Worm (Caenorhabditis elegans): ENCODE measurements around the gene pid-5.
A peak's percentile ranks its signal among the peaks of the same experiment; 100 is the strongest.

pid-5 gene

ce11 chrV:4192688-4193471 lies 17.2 kb downstream of the pid-5 start:
- TF ChIP-seq ceh-9 (tag; optimal IDR thresholded peaks at IDR 0.05) (no peak), ttx-3 (tag; optimal IDR thresholded peaks at IDR 0.05) (no peak), unc-42 (tag; optimal IDR thresholded peaks at IDR 0.05) (peak; percentile 74), F13H6.1 (tag; optimal IDR thresholded peaks at IDR 0.05) (no peak), fkh-6 (tag; optimal IDR thresholded peaks at IDR 0.05) (no peak), C08G9.2 (tag; optimal IDR thresholded peaks at IDR 0.05) (peak; percentile 11), sox-2 (GFP tag; IDR thresholded peaks at IDR 0.05) (peak; percentile 21; the same call in 1 of the 2 replicates), pha-4 (tag; optimal IDR thresholded peaks at IDR 0.05) (no peak), lim-6 (tag; optimal IDR thresholded peaks at IDR 0.05) (no peak), ref-2 (tag; optimal IDR thresholded peaks at IDR 0.05) (no peak), pqm-1 (tag; optimal IDR thresholded peaks at IDR 0.05) (no peak), nfya-1 (tag; optimal IDR thresholded peaks at IDR 0.05) (peak; percentile 38), eyg-1 (tag; optimal IDR thresholded peaks at IDR 0.05) (no peak), fax-1 (tag; optimal IDR thresholded peaks at IDR 0.05) (peak; percentile 10), hlh-30 (tag; optimal IDR thresholded peaks at IDR 0.05; ENCODE audit: insufficient read depth) (no peak), mec-3 (tag; optimal IDR thresholded peaks at IDR 0.05; ENCODE audit: borderline replicate concordance) (no peak), tbx-2 (tag; optimal IDR thresholded peaks at IDR 0.05) (peak; percentile 10), syd-9 (tag; optimal IDR thresholded peaks at IDR 0.05) (no peak), C38D4.7 (GFP tag; optimal IDR thresholded peaks at IDR 0.05) (no peak), ceh-48 (tag; optimal IDR thresholded peaks at IDR 0.05) (no peak), fkh-10 (GFP tag; optimal IDR thresholded peaks at IDR 0.05) (no peak), tbx-7 (tag; optimal IDR thresholded peaks at IDR 0.05) (no peak), lin-11 (tag; optimal IDR thresholded peaks at IDR 0.05) (no peak), ceh-31 (tag; optimal IDR thresholded peaks at IDR 0.05) (peak; percentile 73), hlh-8 (tag; optimal IDR thresholded peaks at IDR 0.05) (no peak), ceh-22 (tag; optimal IDR thresholded peaks at IDR 0.05) (no peak), K09A11.1 (tag; optimal IDR thresholded peaks at IDR 0.05; ENCODE audit: insufficient read depth) (no peak), unc-55 (GFP tag; optimal IDR thresholded peaks at IDR 0.05) (peak; percentile 19), ceh-34 (tag; optimal IDR thresholded peaks at IDR 0.05) (peak; percentile 10), pag-3 (tag; optimal IDR thresholded peaks at IDR 0.05; ENCODE audit: borderline replicate concordance) (no peak), elt-2 (tag; optimal IDR thresholded peaks at IDR 0.05) (no peak), hlh-13 (GFP tag; optimal IDR thresholded peaks at IDR 0.05) (no peak), ceh-18 (tag; optimal IDR thresholded peaks at IDR 0.05) (peak; percentile 4), T23F11.4 (GFP tag; optimal IDR thresholded peaks at IDR 0.05) (no peak), ceh-14 (tag; optimal IDR thresholded peaks at IDR 0.05) (no peak), rnt-1 (tag; optimal IDR thresholded peaks at IDR 0.05) (no peak), gmeb-2 (tag; optimal IDR thresholded peaks at IDR 0.05) (no peak), unc-86 (tag; optimal IDR thresholded peaks at IDR 0.05) (no peak), ceh-2 (tag; optimal IDR thresholded peaks at IDR 0.05) (no peak)

DNA sequence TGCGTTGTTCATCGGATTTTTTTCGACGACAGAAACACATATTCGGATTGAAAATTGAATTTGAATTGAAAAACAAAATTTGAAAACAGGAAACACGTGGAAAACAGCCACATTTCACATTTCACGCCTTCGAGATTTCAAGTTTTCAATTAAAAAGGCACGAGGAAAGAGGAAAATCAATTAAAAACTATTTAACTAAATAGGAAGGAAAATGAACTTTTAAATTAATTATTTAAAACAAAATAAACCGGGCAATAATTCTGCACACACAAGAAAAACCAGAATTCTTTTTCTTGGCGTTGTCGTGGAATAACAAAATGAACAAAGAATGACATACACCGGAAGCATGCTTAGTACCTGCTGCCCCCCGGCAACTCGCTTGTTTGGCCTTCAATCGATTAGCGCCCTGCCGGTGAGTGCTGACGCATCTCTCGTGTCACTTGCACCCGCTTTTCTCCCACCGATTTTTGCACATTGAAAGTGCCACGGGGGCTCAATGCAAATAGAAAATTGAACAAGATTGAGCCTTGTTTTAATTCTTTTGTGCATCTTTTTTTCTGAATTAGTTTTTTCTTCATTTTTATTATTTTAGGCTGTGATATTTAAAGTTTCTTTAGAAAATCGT lies 19.0 kb downstream of the pid-5 start, which contains the start of gene Y45G5AM.9:
Y45G5AM.9 (minus strand) TSS at position 51 of the 625 bp plus-strand sequence.
- TF ChIP-seq rnt-1 (tag; optimal IDR thresholded peaks at IDR 0.05), result peak; percentile 50
- peak; percentile 81 for TF ChIP-seq tbx-2 (tag; optimal IDR thresholded peaks at IDR 0.05)
- peak; percentile 39 for TF ChIP-seq pat-9 (tag; optimal IDR thresholded peaks at IDR 0.05)
- TF ChIP-seq sox-2 (GFP tag; IDR thresholded peaks at IDR 0.05), result 0 out of 2 replicates have a peak, but pooled peaks have one; percentile 32
- peak; percentile 11 for TF ChIP-seq gmeb-2 (tag; optimal IDR thresholded peaks at IDR 0.05)
- TF ChIP-seq mec-3 (tag; optimal IDR thresholded peaks at IDR 0.05; ENCODE audit: borderline replicate concordance), result no peak
- peak; percentile 59 for TF ChIP-seq ceh-19 (GFP tag; optimal IDR thresholded peaks at IDR 0.05)
- TF ChIP-seq unc-86 (tag; optimal IDR thresholded peaks at IDR 0.05), result peak; percentile 53
- no peak for TF ChIP-seq nhr-232 (tag; optimal IDR thresholded peaks at IDR 0.05)
- no peak for TF ChIP-seq pha-4 (tag; optimal IDR thresholded peaks at IDR 0.05)
- TF ChIP-seq ztf-16 (tag; optimal IDR thresholded peaks at IDR 0.05), result peak; percentile 12
- TF ChIP-seq F13H6.1 (tag; optimal IDR thresholded peaks at IDR 0.05), result peak; percentile 66
- peak; percentile 76 for TF ChIP-seq nfya-1 (tag; optimal IDR thresholded peaks at IDR 0.05)
- TF ChIP-seq ref-2 (tag; optimal IDR thresholded peaks at IDR 0.05), result peak; percentile 82
- peak; percentile 63 for TF ChIP-seq ceh-34 (tag; optimal IDR thresholded peaks at IDR 0.05)
- TF ChIP-seq ceh-6 (GFP tag; optimal IDR thresholded peaks at IDR 0.05), result peak; percentile 30
- no peak for TF ChIP-seq T23F11.4 (GFP tag; optimal IDR thresholded peaks at IDR 0.05)
- no peak for TF ChIP-seq odd-2 (tag; optimal IDR thresholded peaks at IDR 0.05)
- TF ChIP-seq C38D4.7 (GFP tag; optimal IDR thresholded peaks at IDR 0.05), result peak; percentile 28
- TF ChIP-seq unc-42 (tag; optimal IDR thresholded peaks at IDR 0.05), result peak; percentile 66
- TF ChIP-seq ceh-2 (tag; optimal IDR thresholded peaks at IDR 0.05), result peak; percentile 59
- TF ChIP-seq hlh-13 (GFP tag; optimal IDR thresholded peaks at IDR 0.05), result no peak
- no peak for TF ChIP-seq lim-6 (tag; optimal IDR thresholded peaks at IDR 0.05)
- no peak for TF ChIP-seq ceh-9 (tag; optimal IDR thresholded peaks at IDR 0.05)
- peak; percentile 11 for TF ChIP-seq hlh-15 (tag; optimal IDR thresholded peaks at IDR 0.05)
- no peak for TF ChIP-seq unc-55 (GFP tag; optimal IDR thresholded peaks at IDR 0.05)

Data from whole organism, late embryonic.